Worm (Caenorhabditis elegans): ENCODE data around the gene lurp-3.

- TF ChIP-seq ama-1 (optimal IDR thresholded peaks at IDR 0.05) (no peak), hnd-1 (tag; optimal IDR thresholded peaks at IDR 0.05) (no peak), hmbx-1 (tag; optimal IDR thresholded peaks at IDR 0.05) (no peak), ets-7 (tag; optimal IDR thresholded peaks at IDR 0.05) (no peak), sea-1 (GFP tag; conservative IDR thresholded peaks at IDR 0.05) (no peak), tbx-37 (GFP tag; conservative IDR thresholded peaks at IDR 0.05) (no peak)
Measured at ce11 chrV:13437473-13438074, 18.0 kb upstream of the lurp-3 start, which contains the start of gene mes-4.

Data from whole organism, early embryonic.